Fruit fly (Drosophila melanogaster): ENCODE data around the gene Ctr9.

Gene Ctr9

DNA sequence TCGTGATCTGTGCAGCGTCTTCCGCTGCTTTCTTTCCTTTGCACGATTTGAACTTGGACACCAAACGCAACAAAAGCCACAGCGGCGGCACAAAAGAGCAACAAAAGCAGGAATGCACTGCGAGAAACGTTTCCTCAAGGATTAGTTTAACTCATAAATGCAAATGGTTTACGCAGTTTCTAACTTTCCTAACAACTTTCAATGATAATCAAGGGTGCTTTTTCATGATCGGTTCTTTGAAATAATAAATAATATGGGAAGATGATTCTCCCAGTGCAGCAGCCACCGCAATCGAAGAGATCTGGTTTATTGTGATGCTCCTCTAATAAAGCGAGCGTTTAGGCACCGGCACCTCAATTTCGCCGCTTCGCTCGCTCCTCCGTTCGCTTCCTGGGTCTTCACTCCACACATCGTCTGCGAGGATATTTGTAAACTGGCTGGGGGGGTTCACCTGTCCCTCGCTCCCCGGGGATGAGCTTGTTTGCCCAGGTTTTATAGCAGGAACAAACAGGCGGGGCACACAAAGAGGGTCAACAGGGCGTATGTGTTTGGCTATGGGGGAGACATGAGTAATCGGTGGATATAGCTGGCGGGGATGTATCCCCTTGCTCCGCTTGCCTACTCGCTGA, 12.2 kb downstream of the Ctr9 start:
- TF ChIP-seq tj (GFP tag; optimal IDR thresholded peaks at IDR 0.05): no peak
- TF ChIP-seq CG5204 (GFP tag; optimal IDR thresholded peaks at IDR 0.05): no peak
- no peak for TF ChIP-seq CG7101 (tag; optimal IDR thresholded peaks at IDR 0.05)
- TF ChIP-seq Clk (GFP tag; optimal IDR thresholded peaks at IDR 0.05): no peak
- no peak for TF ChIP-seq cic (GFP tag; optimal IDR thresholded peaks at IDR 0.05)
- no peak for TF ChIP-seq Hr96 (GFP tag; optimal IDR thresholded peaks at IDR 0.05)
- TF ChIP-seq ovo (GFP tag; optimal IDR thresholded peaks at IDR 0.05): no peak
- TF ChIP-seq CG7045 (GFP tag; optimal IDR thresholded peaks at IDR 0.05): no peak
- no peak for TF ChIP-seq CG33017 (tag; optimal IDR thresholded peaks at IDR 0.05)
- TF ChIP-seq cnc (optimal IDR thresholded peaks at IDR 0.05): no peak

DNA sequence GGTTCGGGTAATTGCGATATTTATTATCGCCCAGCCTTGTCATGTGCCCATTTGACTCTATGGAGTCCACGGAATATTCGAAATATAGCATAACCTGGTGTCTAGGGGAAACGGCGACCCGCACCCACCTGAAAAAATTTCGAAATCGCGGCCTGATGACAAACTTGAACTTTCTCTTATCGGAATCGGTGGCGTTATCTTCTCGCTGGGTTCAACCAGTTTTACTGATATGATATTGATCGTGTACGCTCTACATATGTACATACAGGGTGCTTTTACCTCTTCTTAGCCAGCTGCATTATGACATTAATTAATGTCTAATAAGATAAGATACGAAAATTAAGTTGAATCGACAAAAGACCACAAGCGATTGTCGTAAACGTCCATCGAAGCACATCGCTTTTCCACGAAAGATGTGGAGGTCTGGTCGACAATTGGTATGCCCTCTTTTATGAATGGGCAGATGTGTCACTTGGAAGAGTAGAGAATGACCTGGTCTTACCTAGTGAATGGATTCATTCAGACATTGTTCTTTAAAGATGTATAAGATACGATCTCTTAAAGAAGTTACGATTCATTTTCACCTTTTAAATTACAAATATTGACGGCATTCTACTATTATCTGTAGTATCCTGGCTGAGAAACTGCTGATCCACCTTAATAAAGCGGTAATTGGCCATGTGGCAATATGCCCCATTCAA, 13.4 kb downstream of the Ctr9 start:
- TF ChIP-seq pad (GFP tag; optimal IDR thresholded peaks at IDR 0.05) (peak; percentile 41), Hr96 (GFP tag; optimal IDR thresholded peaks at IDR 0.05) (no peak), CG11617 (GFP tag; optimal IDR thresholded peaks at IDR 0.05) (no peak), CG5204 (GFP tag; optimal IDR thresholded peaks at IDR 0.05) (no peak), CG33017 (tag; optimal IDR thresholded peaks at IDR 0.05) (no peak), CG7101 (tag; optimal IDR thresholded peaks at IDR 0.05) (peak; percentile 41), bab1 (GFP tag; optimal IDR thresholded peaks at IDR 0.05) (peak; percentile 54), CG14711 (tag; optimal IDR thresholded peaks at IDR 0.05) (peak; percentile 53), toe (GFP tag; optimal IDR thresholded peaks at IDR 0.05) (no peak)

- TF ChIP-seq tj (GFP tag; optimal IDR thresholded peaks at IDR 0.05) (peak; percentile 95), kay (GFP tag; ENCODE audit: borderline replicate concordance) (no peak)
Observed at dm6 chr3L:1320931-1321556, 14.0 kb downstream of the Ctr9 start.

- TF ChIP-seq Clk (GFP tag; optimal IDR thresholded peaks at IDR 0.05) (no peak), cnc (optimal IDR thresholded peaks at IDR 0.05) (peak in 1 of 2 experiments; percentile 27), ovo (GFP tag; optimal IDR thresholded peaks at IDR 0.05) (no peak)
Observed at dm6 chr3L:1322159-1322558, 15.1 kb downstream of the Ctr9 start.

DNA sequence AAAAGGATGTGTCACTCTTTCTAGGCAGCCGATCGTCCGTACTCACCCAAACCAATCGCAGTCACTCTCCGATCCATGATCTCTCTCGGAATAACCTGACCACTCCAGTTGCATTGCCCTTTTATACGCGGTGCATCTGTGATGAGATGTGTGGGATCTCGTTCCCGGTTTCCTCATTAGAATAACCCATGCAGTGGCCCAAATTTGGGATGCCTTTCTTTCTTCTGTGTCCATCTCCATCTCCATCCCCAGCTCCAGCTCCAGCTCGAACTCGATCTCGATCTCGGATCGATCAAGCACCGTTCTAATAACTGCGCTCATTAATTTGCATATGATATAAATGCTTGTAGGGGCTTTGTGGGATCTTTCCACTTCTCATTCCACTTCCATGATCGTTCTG, 15.7 kb downstream of the Ctr9 start, which contains the start of gene CG9184:
TSS of gene CG9184 (minus strand) at position 101 of the 400 bp plus-strand sequence.
- TF ChIP-seq CG12768 (GFP tag; optimal IDR thresholded peaks at IDR 0.05) (no peak), Clk (GFP tag; optimal IDR thresholded peaks at IDR 0.05) (no peak), Crg-1 (GFP tag; optimal IDR thresholded peaks at IDR 0.05) (no peak), CG5204 (GFP tag; optimal IDR thresholded peaks at IDR 0.05) (no peak), CG7101 (tag; optimal IDR thresholded peaks at IDR 0.05) (no peak)

dm6 chr3L:1323136-1323535, 16.1 kb downstream of the Ctr9 start:
- TF ChIP-seq tj (GFP tag; optimal IDR thresholded peaks at IDR 0.05) (peak; percentile 38), CG1620 (GFP tag; optimal IDR thresholded peaks at IDR 0.05) (no peak), cic (GFP tag; optimal IDR thresholded peaks at IDR 0.05) (no peak), CG7045 (GFP tag; optimal IDR thresholded peaks at IDR 0.05) (no peak), Mnt (GFP tag; optimal IDR thresholded peaks at IDR 0.05) (no peak), CG12768 (GFP tag; optimal IDR thresholded peaks at IDR 0.05) (no peak), Hr96 (GFP tag; optimal IDR thresholded peaks at IDR 0.05) (no peak)

DNA sequence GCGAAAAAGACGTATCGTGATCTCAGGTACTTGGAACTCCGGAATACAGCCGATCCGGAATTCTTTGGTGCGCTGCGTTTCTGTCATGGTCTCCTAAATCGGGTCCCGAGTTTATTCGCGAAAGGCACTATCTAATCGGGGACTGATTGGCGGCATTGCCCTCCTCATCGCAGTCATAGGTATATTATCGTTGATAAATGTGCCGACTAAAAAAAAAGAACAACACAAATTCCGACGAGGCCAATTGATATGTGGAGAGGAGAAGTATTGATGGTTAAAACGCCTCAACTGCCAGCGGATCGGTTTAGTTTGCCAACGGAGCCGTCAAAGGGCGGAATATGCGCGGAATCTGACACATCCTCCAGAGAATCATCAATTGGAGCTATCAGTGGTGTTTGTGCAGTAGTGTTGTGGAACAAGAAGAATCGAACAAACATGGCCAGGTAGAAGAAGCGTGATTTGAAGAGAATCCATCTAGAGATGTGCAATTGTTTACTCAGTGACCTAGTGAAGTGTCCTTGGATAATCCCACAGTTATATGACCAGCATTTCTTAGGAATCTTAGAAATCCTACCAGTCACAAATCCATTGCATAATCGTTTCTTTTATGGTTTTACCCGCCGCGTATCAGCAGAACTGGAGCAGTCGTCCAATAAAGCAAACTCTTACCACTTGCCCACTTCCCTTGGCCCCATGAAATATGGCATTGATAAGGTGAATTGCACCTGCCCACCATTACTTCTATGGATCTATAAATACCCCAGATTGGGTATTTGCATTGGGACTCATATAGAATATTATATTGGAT, 18.0 kb downstream of the Ctr9 start:
- TF ChIP-seq cic (GFP tag; optimal IDR thresholded peaks at IDR 0.05): peak; percentile 32
- peak; percentile 18 for TF ChIP-seq Mnt (GFP tag; optimal IDR thresholded peaks at IDR 0.05)
- TF ChIP-seq tj (GFP tag; optimal IDR thresholded peaks at IDR 0.05): no peak

- TF ChIP-seq cic (GFP tag; optimal IDR thresholded peaks at IDR 0.05): peak; percentile 22
- no peak for TF ChIP-seq Clk (GFP tag; optimal IDR thresholded peaks at IDR 0.05)
- TF ChIP-seq cnc (optimal IDR thresholded peaks at IDR 0.05): no peak
Observed at dm6 chr3L:1325626-1325937, 18.6 kb downstream of the Ctr9 start.

All from whole organism, adult.